Worm (Caenorhabditis elegans) whole organism, late embryonic: ENCODE results near the gene F23D12.1.

ENCODE experiments used
- C08G9.2 ChIP-seq: sonication (generic microtip); optimal IDR thresholded peaks from 2 replicates; lab custom pipeline; 2016; ENCODE audit warnings: mild to moderate bottlenecking, missing genetic modification characterization, moderate library complexity, missing compliant biosample characterization
- F13H6.1 ChIP-seq: sonication (generic microtip); optimal IDR thresholded peaks from 2 replicates; lab custom pipeline; 2016; ENCODE audit warnings: missing genetic modification characterization, missing compliant biosample characterization
- K02D7.2 ChIP-seq: sonication (generic microtip); optimal IDR thresholded peaks from 2 replicates; lab custom pipeline; 2017; ENCODE audit warnings: mild to moderate bottlenecking, missing genetic modification characterization, missing compliant biosample characterization
- T23F11.4 ChIP-seq: fragments of 200-800 bp; sonication (Bioruptor generic); optimal IDR thresholded peaks from 2 replicates; lab custom pipeline; 2018; ENCODE audit warnings: mild to moderate bottlenecking, missing genetic modification characterization, missing compliant biosample characterization
- Y22D7AL.16 ChIP-seq: sonication (generic microtip); optimal IDR thresholded peaks from 2 replicates; lab custom pipeline; 2016; ENCODE audit warnings: missing genetic modification characterization, missing compliant biosample characterization
- ahr-1 ChIP-seq: sonication (generic microtip); optimal IDR thresholded peaks from 2 replicates; lab custom pipeline; 2016; ENCODE audit warnings: missing genetic modification characterization, missing compliant biosample characterization
- ama-1 ChIP-seq: fragments of 150-350 bp; optimal IDR thresholded peaks from 2 replicates; lab custom pipeline; 2014
- ceh-18 ChIP-seq: sonication (generic microtip); optimal IDR thresholded peaks from 2 replicates; lab custom pipeline; 2016; ENCODE audit warnings: missing genetic modification characterization, missing compliant biosample characterization
- ceh-30 ChIP-seq: fragments of 150-350 bp; optimal IDR thresholded peaks from 2 replicates; lab custom pipeline; 2014; ENCODE audit warnings: missing biosample characterization, missing genetic modification characterization
- ceh-31 ChIP-seq: sonication (generic microtip); optimal IDR thresholded peaks from 2 replicates; lab custom pipeline; 2016; ENCODE audit warnings: missing genetic modification characterization, missing compliant biosample characterization
- ceh-34 ChIP-seq: sonication (generic microtip); optimal IDR thresholded peaks from 2 replicates; lab custom pipeline; 2016; ENCODE audit warnings: mild to moderate bottlenecking, missing genetic modification characterization, missing compliant biosample characterization
- ceh-48 ChIP-seq: sonication (generic microtip); optimal IDR thresholded peaks from 2 replicates; lab custom pipeline; 2016; ENCODE audit warnings: missing genetic modification characterization, inconsistent platforms, missing compliant biosample characterization
- ceh-9 ChIP-seq: sonication (generic microtip); optimal IDR thresholded peaks from 2 replicates; lab custom pipeline; 2016; ENCODE audit warnings: mild to moderate bottlenecking, missing genetic modification characterization, inconsistent platforms, missing compliant biosample characterization
- dmd-4 ChIP-seq: sonication (generic microtip); optimal IDR thresholded peaks from 2 replicates; lab custom pipeline; 2016; ENCODE audit warnings: borderline replicate concordance, missing genetic modification characterization, missing compliant biosample characterization
- dve-1 ChIP-seq: sonication (generic microtip); optimal IDR thresholded peaks from 2 replicates; lab custom pipeline; 2017; ENCODE audit warnings: antibody characterized with exemption, mild to moderate bottlenecking, missing genetic modification characterization, missing compliant biosample characterization
- elt-2 ChIP-seq: sonication (generic microtip); optimal IDR thresholded peaks from 2 replicates; lab custom pipeline; 2016; ENCODE audit warnings: missing genetic modification reagents, missing genetic modification characterization, missing compliant biosample characterization
- fkh-6 ChIP-seq: sonication (generic microtip); optimal IDR thresholded peaks from 2 replicates; lab custom pipeline; 2016; ENCODE audit warnings: missing genetic modification characterization, missing compliant biosample characterization
- hlh-13 ChIP-seq: fragments of 200-800 bp; sonication (Bioruptor generic); optimal IDR thresholded peaks from 2 replicates; lab custom pipeline; 2018; ENCODE audit warnings: mild to moderate bottlenecking, missing genetic modification characterization, missing compliant biosample characterization
- hlh-15 ChIP-seq: sonication (generic microtip); optimal IDR thresholded peaks from 2 replicates; lab custom pipeline; 2016; ENCODE audit warnings: missing genetic modification characterization, missing compliant biosample characterization
- hlh-30 ChIP-seq: sonication (generic microtip); optimal IDR thresholded peaks from 2 replicates; lab custom pipeline; 2017; ENCODE audit warnings: antibody characterized with exemption, missing genetic modification characterization, missing compliant biosample characterization; ENCODE audit not compliant: insufficient read depth
- hlh-6 ChIP-seq: sonication (generic microtip); optimal IDR thresholded peaks from 2 replicates; lab custom pipeline; 2016; ENCODE audit warnings: missing genotype, missing genetic modification characterization, missing compliant biosample characterization
- hlh-8 ChIP-seq: sonication (generic microtip); optimal IDR thresholded peaks from 2 replicates; lab custom pipeline; 2016; ENCODE audit warnings: missing genotype, missing genetic modification characterization, missing compliant biosample characterization
- nhr-11 ChIP-seq: fragments of 150-350 bp; optimal IDR thresholded peaks from 2 replicates; lab custom pipeline; 2014; ENCODE audit warnings: missing biosample characterization, missing genetic modification characterization
- nhr-232 ChIP-seq: sonication (generic microtip); optimal IDR thresholded peaks from 2 replicates; lab custom pipeline; 2016; ENCODE audit warnings: missing genetic modification characterization, missing compliant biosample characterization
- npax-4 ChIP-seq: sonication (generic microtip); optimal IDR thresholded peaks from 2 replicates; lab custom pipeline; 2016; ENCODE audit warnings: missing genetic modification characterization, missing compliant biosample characterization
- odd-2 ChIP-seq: sonication (generic microtip); optimal IDR thresholded peaks from 2 replicates; lab custom pipeline; 2017; ENCODE audit warnings: antibody characterized with exemption, mild to moderate bottlenecking, missing genetic modification characterization, missing compliant biosample characterization
- pag-3 ChIP-seq: sonication (generic microtip); optimal IDR thresholded peaks from 2 replicates; lab custom pipeline; 2016; ENCODE audit warnings: missing compliant biosample characterization, missing genetic modification characterization, borderline replicate concordance
- pha-4 ChIP-seq: fragments of 150-350 bp; optimal IDR thresholded peaks from 2 replicates; lab custom pipeline; 2018; ENCODE audit warnings: missing biosample characterization, missing genetic modification reagents, missing genetic modification characterization
- ref-2 ChIP-seq: sonication (generic microtip); optimal IDR thresholded peaks from 2 replicates; lab custom pipeline; 2016; ENCODE audit warnings: missing genetic modification characterization, missing compliant biosample characterization
- rnt-1 ChIP-seq: sonication (generic microtip); optimal IDR thresholded peaks from 2 replicates; lab custom pipeline; 2016; ENCODE audit warnings: missing genetic modification characterization, missing compliant biosample characterization
- sox-2 ChIP-seq: fragments of 200-800 bp; sonication (Bioruptor generic); IDR thresholded peaks from 2 replicates; pipeline ENCODE4 v1.3.6; 2022; ENCODE audit warnings: missing genetic modification reagents, missing genetic modification characterization, missing compliant biosample characterization
- tbx-2 ChIP-seq: sonication (generic microtip); optimal IDR thresholded peaks from 2 replicates; lab custom pipeline; 2016; ENCODE audit warnings: missing genetic modification characterization, missing compliant biosample characterization
- ttx-3 ChIP-seq: sonication (generic microtip); optimal IDR thresholded peaks from 2 replicates; lab custom pipeline; 2016; ENCODE audit warnings: missing genetic modification reagents, missing genetic modification characterization, missing compliant biosample characterization
- unc-55 ChIP-seq: sonication (generic microtip); optimal IDR thresholded peaks from 2 replicates; lab custom pipeline; 2017; ENCODE audit warnings: missing biosample characterization, missing genetic modification reagents, missing genetic modification characterization
- zip-5 ChIP-seq: sonication (generic microtip); optimal IDR thresholded peaks from 2 replicates; lab custom pipeline; 2016; ENCODE audit warnings: missing genetic modification characterization, missing compliant biosample characterization

The F23D12.1 gene

ce11 chrX:14447910-14448309 is 20.0 kb upstream of the F23D12.1 start, which contains the start of gene jmjd-3.2:
jmjd-3.2 (plus strand) TSS chrX:14448210.
- no peak for TF ChIP-seq ceh-48 (tag; lab: Kevin White, UChicago)
- no peak for TF ChIP-seq ama-1
- TF ChIP-seq sox-2: no peak
- TF ChIP-seq F13H6.1 (tag; lab: Kevin White, UChicago): no peak
- no peak for TF ChIP-seq pha-4 (tag; lab: Kevin White, UChicago)
- TF ChIP-seq npax-4 (tag; lab: Kevin White, UChicago): no peak
- no peak for TF ChIP-seq dmd-4
- TF ChIP-seq pag-3: no peak
- TF ChIP-seq nhr-232 (tag; lab: Kevin White, UChicago): no peak
- no peak for TF ChIP-seq ahr-1
- no peak for TF ChIP-seq hlh-13 (GFP tag; lab: Kevin White, UChicago)
- no peak for TF ChIP-seq K02D7.2 (tag; lab: Kevin White, UChicago)

DNA sequence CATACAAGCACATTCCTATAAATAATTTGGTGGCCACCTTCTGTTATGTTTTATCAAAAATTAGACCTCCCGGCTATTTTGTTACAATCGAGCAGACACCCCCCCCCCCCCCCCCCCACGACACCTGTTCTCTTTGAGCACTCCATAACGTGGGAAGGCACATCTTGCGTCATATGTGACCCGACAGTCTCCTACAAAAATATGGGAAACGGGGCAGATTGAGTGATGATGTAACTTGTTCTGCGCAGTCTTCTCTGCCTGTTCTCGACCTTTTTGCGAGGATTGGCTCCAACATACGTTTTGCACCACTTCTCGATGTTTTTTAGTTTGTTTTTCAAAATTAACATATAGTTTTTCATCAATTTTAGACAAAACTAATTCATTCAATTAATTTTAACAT is 19.5 kb upstream of the F23D12.1 start:
- TF ChIP-seq ceh-34 (no peak), hlh-30 (tag; lab: Kevin White, UChicago) (no peak), hlh-8 (tag; lab: Kevin White, UChicago) (no peak), ceh-9 (tag; lab: Kevin White, UChicago) (no peak), C08G9.2 (tag; lab: Kevin White, UChicago) (no peak), ahr-1 (no peak), unc-55 (no peak), pag-3 (no peak), ceh-18 (tag; lab: Kevin White, UChicago) (no peak), dve-1 (tag; lab: Kevin White, UChicago) (no peak), fkh-6 (no peak), pha-4 (tag; lab: Kevin White, UChicago) (no peak), odd-2 (tag; lab: Kevin White, UChicago) (no peak)

DNA sequence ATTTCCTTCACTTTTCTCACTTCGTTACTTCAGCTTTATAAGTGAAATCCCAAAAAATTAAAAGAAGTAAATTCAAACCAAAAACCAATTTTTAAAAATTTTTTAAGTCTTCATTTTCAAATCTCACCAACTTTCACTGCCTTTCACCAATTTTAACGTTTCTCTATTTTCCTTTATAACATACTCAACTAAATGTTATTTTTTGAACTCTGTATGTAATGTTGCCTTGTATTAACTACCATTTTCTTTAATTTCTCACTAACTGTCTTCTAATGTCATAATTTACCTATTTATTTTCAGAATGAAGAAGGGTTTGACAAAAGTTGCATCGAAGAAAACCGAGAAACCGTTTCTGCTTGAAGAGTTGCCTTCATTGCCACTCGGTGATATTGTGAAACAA is 16.7 kb upstream of the F23D12.1 start, which contains the start of gene F23D12.4:
TSS of gene F23D12.4 (plus strand) at position 301 of the 400 bp plus-strand sequence.
- no peak for TF ChIP-seq npax-4 (tag; lab: Kevin White, UChicago)
- TF ChIP-seq ceh-48 (tag; lab: Kevin White, UChicago): no peak
- no peak for TF ChIP-seq odd-2 (tag; lab: Kevin White, UChicago)

DNA sequence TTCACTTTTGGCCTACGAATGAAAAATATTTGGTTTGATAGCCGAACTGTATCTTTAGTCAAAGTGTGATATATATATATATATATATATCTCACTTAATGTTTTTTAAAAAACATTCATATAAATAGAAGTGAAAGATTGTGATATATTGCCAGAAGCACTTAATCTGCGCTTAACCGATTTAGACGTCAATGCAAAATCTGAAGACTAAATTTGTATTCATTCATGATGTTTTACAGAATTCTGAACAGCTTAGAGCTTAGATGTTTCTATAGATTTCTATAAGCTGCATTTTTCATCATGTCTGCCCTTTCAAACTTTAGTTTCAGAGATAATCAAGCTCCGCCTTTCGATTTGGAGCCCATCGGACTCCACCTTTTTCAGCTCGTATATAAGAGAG is 14.4 kb upstream of the F23D12.1 start, which contains the start of gene F23D12.3:
TSS of gene F23D12.3 (plus strand) at position 301 of the 400 bp plus-strand sequence.
- no peak for TF ChIP-seq odd-2 (tag; lab: Kevin White, UChicago)
- TF ChIP-seq T23F11.4: no peak
- no peak for TF ChIP-seq ceh-31 (tag; lab: Kevin White, UChicago)
- no peak for TF ChIP-seq zip-5
- no peak for TF ChIP-seq ref-2
- TF ChIP-seq C08G9.2 (tag; lab: Kevin White, UChicago): no peak
- no peak for TF ChIP-seq hlh-30 (tag; lab: Kevin White, UChicago)
- no peak for TF ChIP-seq sox-2
- no peak for TF ChIP-seq ceh-18 (tag; lab: Kevin White, UChicago)

- no peak for TF ChIP-seq rnt-1
- TF ChIP-seq npax-4 (tag; lab: Kevin White, UChicago): no peak
- no peak for TF ChIP-seq ceh-30
- TF ChIP-seq hlh-15: no peak
- TF ChIP-seq hlh-6 (tag; lab: Kevin White, UChicago): no peak
- TF ChIP-seq unc-55: no peak
- TF ChIP-seq Y22D7AL.16: no peak
Observed at ce11 chrX:14435648-14436155, 7.8 kb upstream of the F23D12.1 start.

ce11 chrX:14430436-14430835 is 2.5 kb upstream of the F23D12.1 start:
- no peak for TF ChIP-seq hlh-30 (tag; lab: Kevin White, UChicago)
- TF ChIP-seq rnt-1: no peak
- TF ChIP-seq ttx-3 (tag; lab: Kevin White, UChicago): no peak
- TF ChIP-seq nhr-11 (tag; lab: Kevin White, UChicago): no peak
- no peak for TF ChIP-seq hlh-6 (tag; lab: Kevin White, UChicago)
- TF ChIP-seq tbx-2 (tag; lab: Kevin White, UChicago): no peak
- TF ChIP-seq ceh-48 (tag; lab: Kevin White, UChicago): no peak
- TF ChIP-seq ahr-1: no peak
- no peak for TF ChIP-seq elt-2
- no peak for TF ChIP-seq ceh-31 (tag; lab: Kevin White, UChicago)
